Worm (Caenorhabditis elegans): Measurements from ENCODE around the gene dpff-1.

Gene dpff-1

ce11 chrIII:5948986-5949385 is 42.8 kb upstream of the dpff-1 start:
- TF ChIP-seq unc-55 (GFP tag; optimal IDR thresholded peaks at IDR 0.05) (no peak), ahr-1 (tag; optimal IDR thresholded peaks at IDR 0.05) (no peak), ets-4 (tag; optimal IDR thresholded peaks at IDR 0.05) (no peak), ceh-24 (tag; optimal IDR thresholded peaks at IDR 0.05) (no peak), ceh-6 (GFP tag; optimal IDR thresholded peaks at IDR 0.05) (no peak), pha-2 (tag; optimal IDR thresholded peaks at IDR 0.05) (no peak), unc-86 (tag; optimal IDR thresholded peaks at IDR 0.05) (no peak), ceh-19 (GFP tag; optimal IDR thresholded peaks at IDR 0.05) (no peak), rnt-1 (tag; optimal IDR thresholded peaks at IDR 0.05) (no peak), dve-1 (tag; optimal IDR thresholded peaks at IDR 0.05) (no peak), ceh-48 (tag; optimal IDR thresholded peaks at IDR 0.05) (no peak), ztf-16 (tag; optimal IDR thresholded peaks at IDR 0.05) (no peak), hlh-15 (tag; optimal IDR thresholded peaks at IDR 0.05) (no peak), zip-5 (tag; optimal IDR thresholded peaks at IDR 0.05) (no peak), ceh-34 (tag; optimal IDR thresholded peaks at IDR 0.05) (no peak), sox-4 (tag; optimal IDR thresholded peaks at IDR 0.05) (no peak), syd-9 (tag; optimal IDR thresholded peaks at IDR 0.05) (no peak), fax-1 (tag; optimal IDR thresholded peaks at IDR 0.05) (no peak)

DNA sequence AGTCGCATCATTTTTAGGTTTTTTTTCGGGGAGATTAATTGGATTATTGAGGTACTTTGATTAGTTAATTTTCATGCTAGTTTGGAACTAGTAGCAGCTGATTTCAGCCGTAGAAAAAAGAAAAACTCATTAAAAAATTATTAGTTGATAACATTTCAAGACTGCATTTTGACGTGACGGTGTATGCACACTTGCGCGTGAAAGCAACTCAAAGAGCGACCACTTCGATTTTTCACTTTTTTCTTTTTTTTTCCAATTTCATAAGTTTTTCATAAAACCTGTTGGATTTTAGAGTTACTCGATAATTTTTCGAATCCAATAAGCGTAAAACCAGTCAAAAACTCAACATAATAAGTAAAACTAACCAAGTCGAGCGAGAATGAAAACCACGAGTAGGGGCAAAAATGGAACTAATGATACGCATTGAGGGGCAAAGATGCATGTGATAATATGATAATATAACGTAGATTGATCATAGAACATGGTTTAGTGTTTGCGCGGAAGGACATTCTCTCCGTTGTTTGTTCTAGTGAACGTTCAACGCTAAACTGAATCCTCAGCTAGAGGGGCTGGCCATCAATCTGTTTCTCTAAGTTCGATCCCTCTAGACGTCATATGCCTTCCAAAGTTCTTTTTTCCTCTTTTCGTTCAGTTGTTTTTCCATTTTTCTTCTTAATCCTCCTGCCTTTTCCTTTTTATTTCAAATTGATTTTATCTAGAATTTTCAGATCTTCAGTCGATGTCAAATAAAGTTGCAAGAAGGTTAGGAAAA is 42.2 kb upstream of the dpff-1 start, which contains the start of the genes F25B5.6 and F25B5.3:
Gene F25B5.6 (minus strand): TSS at position 572 of the 772 bp plus-strand sequence.
Gene F25B5.3 (plus strand): TSS at position 722 of the 772 bp plus-strand sequence.
- TF ChIP-seq pax-1 (tag; optimal IDR thresholded peaks at IDR 0.05), result no peak
- peak; percentile 35 for TF ChIP-seq unc-42 (tag; optimal IDR thresholded peaks at IDR 0.05)

ce11 chrIII:5945865-5946264 is 39.7 kb upstream of the dpff-1 start, which contains the start of gene F25B5.5:
F25B5.5 (minus strand) TSS chrIII:5946124.
- no peak for TF ChIP-seq rnt-1 (tag; optimal IDR thresholded peaks at IDR 0.05)
- TF ChIP-seq F13H6.1 (tag; optimal IDR thresholded peaks at IDR 0.05), result no peak
- no peak for TF ChIP-seq ahr-1 (tag; optimal IDR thresholded peaks at IDR 0.05)
- TF ChIP-seq pqm-1 (tag; optimal IDR thresholded peaks at IDR 0.05), result no peak
- TF ChIP-seq pag-3 (tag; optimal IDR thresholded peaks at IDR 0.05; ENCODE audit: borderline replicate concordance), result no peak
- no peak for TF ChIP-seq unc-42 (tag; optimal IDR thresholded peaks at IDR 0.05)

ce11 chrIII:5943368-5944180 is 37.4 kb upstream of the dpff-1 start:
- TF ChIP-seq ahr-1 (tag; optimal IDR thresholded peaks at IDR 0.05), result no peak
- peak; percentile 86 for TF ChIP-seq ama-1 (optimal IDR thresholded peaks at IDR 0.05)
- TF ChIP-seq K02D7.2 (tag; optimal IDR thresholded peaks at IDR 0.05), result no peak
- no peak for TF ChIP-seq sox-2 (GFP tag; IDR thresholded peaks at IDR 0.05)

DNA sequence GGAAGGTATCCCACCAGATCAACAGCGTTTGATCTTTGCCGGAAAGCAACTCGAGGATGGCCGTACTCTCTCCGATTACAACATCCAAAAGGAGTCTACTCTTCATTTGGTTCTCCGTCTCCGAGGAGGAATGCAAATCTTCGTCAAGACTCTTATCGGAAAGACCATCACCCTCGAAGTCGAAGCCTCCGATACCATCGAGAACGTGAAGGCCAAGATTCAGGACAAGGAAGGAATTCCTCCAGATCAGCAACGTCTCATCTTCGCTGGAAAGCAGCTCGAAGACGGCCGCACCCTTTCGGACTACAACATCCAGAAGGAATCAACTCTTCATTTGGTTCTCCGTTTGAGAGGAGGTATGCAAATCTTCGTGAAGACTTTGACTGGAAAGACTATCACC is 36.0 kb upstream of the dpff-1 start:
- TF ChIP-seq odd-2 (tag; optimal IDR thresholded peaks at IDR 0.05) (no peak), rnt-1 (tag; optimal IDR thresholded peaks at IDR 0.05) (no peak), T23F11.4 (GFP tag; optimal IDR thresholded peaks at IDR 0.05) (no peak), fkh-6 (tag; optimal IDR thresholded peaks at IDR 0.05) (no peak), fax-1 (tag; optimal IDR thresholded peaks at IDR 0.05) (no peak), elt-4 (tag; optimal IDR thresholded peaks at IDR 0.05) (no peak), sox-4 (tag; optimal IDR thresholded peaks at IDR 0.05) (no peak), nfya-1 (tag; optimal IDR thresholded peaks at IDR 0.05) (no peak), npax-4 (tag; optimal IDR thresholded peaks at IDR 0.05) (no peak)
